Worm (Caenorhabditis elegans): ENCODE results near the gene Y68A4A.13.

- TF ChIP-seq elt-1 (tag; optimal IDR thresholded peaks at IDR 0.05; ENCODE audit: borderline replicate concordance, insufficient read depth) (no peak), nhr-12 (tag; optimal IDR thresholded peaks at IDR 0.05) (no peak), ces-1 (GFP tag; optimal IDR thresholded peaks at IDR 0.05) (no peak), ceh-39 (tag; optimal IDR thresholded peaks at IDR 0.05) (no peak), cnd-1 (tag; optimal IDR thresholded peaks at IDR 0.05) (no peak), ztf-11 (tag; optimal IDR thresholded peaks at IDR 0.05) (no peak), elt-3 (tag; optimal IDR thresholded peaks at IDR 0.05) (no peak)
Observed at ce11 chrV:17240579-17241277, 32.8 kb upstream of the Y68A4A.13 start.

Data from whole organism, mixed stage, embryonic.